Worm (Caenorhabditis elegans): ENCODE measurements around the gene C44C10.12.
A peak's percentile ranks its signal among the peaks of the same experiment; 100 is the strongest.

C44C10.12 gene

ce11 chrX:11745821-11746485 lies 49.2 kb downstream of the C44C10.12 start, which contains the start of gene C40H5.2:
TSS of gene C40H5.2 (plus strand) at chrX:11746076.
- TF ChIP-seq fkh-10 (GFP tag; optimal IDR thresholded peaks at IDR 0.05) (peak; percentile 54), nhr-77 (tag; optimal IDR thresholded peaks at IDR 0.05) (no peak)

Measured in whole organism, L3 larva.